Worm (Caenorhabditis elegans): ENCODE results near the gene Y45G12C.1.
A peak's percentile ranks its signal among the peaks of the same experiment; 100 is the strongest.

Y45G12C.1 gene

DNA sequence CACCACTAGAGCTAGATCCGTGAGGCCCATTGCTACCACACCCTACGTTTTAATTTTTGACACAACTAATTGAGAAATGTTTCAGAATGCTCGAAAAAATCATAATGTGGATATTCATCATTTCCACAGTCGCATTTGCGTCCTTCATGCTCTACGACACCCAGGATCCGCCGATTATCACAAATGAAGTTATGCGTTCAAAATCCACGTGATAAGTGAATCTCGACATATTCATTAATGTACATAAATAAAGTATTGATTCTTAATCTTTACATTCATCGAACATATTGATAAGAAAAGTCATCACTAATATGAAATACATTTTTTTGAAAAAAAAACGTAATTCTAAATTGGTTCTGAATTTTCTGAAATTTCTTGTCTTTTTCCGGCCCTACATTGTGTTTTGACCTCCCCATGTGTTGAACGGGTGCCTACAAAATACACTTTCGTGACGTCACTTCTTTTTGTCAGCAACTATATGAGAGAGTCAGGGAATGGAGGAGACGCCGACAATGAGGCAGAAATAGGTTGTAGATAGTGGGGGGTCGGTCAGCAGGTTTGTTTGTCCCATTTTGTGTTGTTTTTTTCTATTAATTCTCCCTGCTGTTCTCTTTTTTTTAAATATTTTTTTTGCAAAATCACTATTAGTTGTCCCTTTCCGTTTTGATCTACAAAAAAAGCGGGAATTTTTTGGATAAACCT, 49.7 kb downstream of the Y45G12C.1 start, which contains the start of gene F53E10.1 (continued):
- no peak for TF ChIP-seq B0019.2 (GFP tag; conservative IDR thresholded peaks at IDR 0.05)
- TF ChIP-seq hsf-1 (GFP tag; IDR thresholded peaks at IDR 0.05), result no peak
- no peak for TF ChIP-seq ama-1 (optimal IDR thresholded peaks at IDR 0.05)
- no peak for TF ChIP-seq ama-1 (GFP tag; optimal IDR thresholded peaks at IDR 0.05)
- TF ChIP-seq ekl-4 (GFP tag; IDR thresholded peaks at IDR 0.05), result no peak
- no peak for TF ChIP-seq chd-7 (tag; optimal IDR thresholded peaks at IDR 0.05)
- no peak for TF ChIP-seq repo-1 (tag; optimal IDR thresholded peaks at IDR 0.05)
- no peak for TF ChIP-seq hmg-20 (GFP tag; IDR thresholded peaks at IDR 0.05)
- TF ChIP-seq C06A6.2 (GFP tag; conservative IDR thresholded peaks at IDR 0.05), result no peak
- no peak for TF ChIP-seq ztf-18 (tag; optimal IDR thresholded peaks at IDR 0.05)
- TF ChIP-seq Y56A3A.18 (GFP tag; IDR thresholded peaks at IDR 0.05), result no peak
- no peak for TF ChIP-seq F23B12.7 (tag; optimal IDR thresholded peaks at IDR 0.05; ENCODE audit: insufficient read depth)
- no peak for TF ChIP-seq nfyb-1 (GFP tag; IDR thresholded peaks at IDR 0.05)
- TF ChIP-seq sdz-38 (tag; optimal IDR thresholded peaks at IDR 0.05), result no peak
- no peak for TF ChIP-seq F52B5.7 (tag; optimal IDR thresholded peaks at IDR 0.05)
- no peak for TF ChIP-seq K12H6.12 (tag; optimal IDR thresholded peaks at IDR 0.05)
- TF ChIP-seq lin-40 (tag; optimal IDR thresholded peaks at IDR 0.05), result no peak
- TF ChIP-seq D2030.7 (GFP tag; IDR thresholded peaks at IDR 0.05), result no peak
- no peak for TF ChIP-seq sea-2 (GFP tag; IDR thresholded peaks at IDR 0.05)
- TF ChIP-seq tbx-9 (tag; optimal IDR thresholded peaks at IDR 0.05; ENCODE audit: borderline replicate concordance), result no peak
- no peak for TF ChIP-seq rcor-1 (GFP tag; IDR thresholded peaks at IDR 0.05)
- TF ChIP-seq madf-6 (GFP tag; IDR thresholded peaks at IDR 0.05), result no peak
- TF ChIP-seq him-1 (tag; optimal IDR thresholded peaks at IDR 0.05), result no peak
- TF ChIP-seq ceh-27 (GFP tag; optimal IDR thresholded peaks at IDR 0.05), result no peak
- no peak for TF ChIP-seq bed-1 (GFP tag; IDR thresholded peaks at IDR 0.05)
- TF ChIP-seq unc-130 (GFP tag; optimal IDR thresholded peaks at IDR 0.05), result no peak
- TF ChIP-seq egl-18 (GFP tag; IDR thresholded peaks at IDR 0.05), result no peak
- no peak for TF ChIP-seq fkh-3 (tag; optimal IDR thresholded peaks at IDR 0.05)
- TF ChIP-seq snpc-3.4 (tag; optimal IDR thresholded peaks at IDR 0.05), result no peak
- TF ChIP-seq hmg-1.2 (GFP tag; IDR thresholded peaks at IDR 0.05), result peak; percentile 62; the same call in 1 of the 2 replicates
- no peak for TF ChIP-seq athp-1 (tag; optimal IDR thresholded peaks at IDR 0.05)
- no peak for TF ChIP-seq somi-1 (GFP tag; optimal IDR thresholded peaks at IDR 0.05)
- no peak for TF ChIP-seq bed-2 (GFP tag; IDR thresholded peaks at IDR 0.05)
- no peak for TF ChIP-seq nfya-2 (GFP tag; IDR thresholded peaks at IDR 0.05)
- TF ChIP-seq hlh-12 (tag; optimal IDR thresholded peaks at IDR 0.05), result no peak
- peak; percentile 36 for TF ChIP-seq ztf-26 (tag; optimal IDR thresholded peaks at IDR 0.05)
- no peak for TF ChIP-seq rpc-1 (optimal IDR thresholded peaks at IDR 0.05)
- no peak for TF ChIP-seq rpc-1 (tag; optimal IDR thresholded peaks at IDR 0.05)
- no peak for TF ChIP-seq dpff-1 (tag; optimal IDR thresholded peaks at IDR 0.05)
- no peak for TF ChIP-seq mxl-1 (tag; optimal IDR thresholded peaks at IDR 0.05)
- TF ChIP-seq F57C9.4 (tag; optimal IDR thresholded peaks at IDR 0.05), result no peak
- TF ChIP-seq lag-1 (GFP tag; IDR thresholded peaks at IDR 0.05), result no peak
- no peak for TF ChIP-seq nhr-120 (GFP tag; IDR thresholded peaks at IDR 0.05)
- TF ChIP-seq attf-5 (GFP tag; optimal IDR thresholded peaks at IDR 0.05), result peak; percentile 28
- no peak for TF ChIP-seq ceh-58 (GFP tag; IDR thresholded peaks at IDR 0.05)
- no peak for TF ChIP-seq let-607 (tag; optimal IDR thresholded peaks at IDR 0.05)
- no peak for TF ChIP-seq gei-17 (GFP tag; optimal IDR thresholded peaks at IDR 0.05)
- no peak for TF ChIP-seq die-1 (tag; optimal IDR thresholded peaks at IDR 0.05)
